Fruit fly (Drosophila melanogaster) whole organism, embryonic: ENCODE measurements around the gene Evi5.

ENCODE experiments used
- CG12769 ChIP-seq: fragments of 200-800 bp; sonication (Bioruptor generic); optimal IDR thresholded peaks from 2 replicates; lab custom pipeline; 2019; ENCODE audit warnings: missing biosample characterization, mild to moderate bottlenecking, missing genetic modification characterization, moderate library complexity
- CG2120 ChIP-seq: fragments of 200-800 bp; sonication (Bioruptor generic); optimal IDR thresholded peaks from 3 replicates; lab custom pipeline; 2016; ENCODE audit warnings: missing biosample characterization, missing genetic modification characterization
- CG32772 ChIP-seq: fragments of 200-800 bp; sonication (Bioruptor generic); IDR thresholded peaks from 2 replicates; pipeline ENCODE4 v1.3.6; 2022; ENCODE audit warnings: missing biosample characterization, missing genetic modification characterization
- CG5245 ChIP-seq: fragments of 200-800 bp; sonication (Bioruptor generic); optimal IDR thresholded peaks from 3 replicates; lab custom pipeline; 2016; ENCODE audit warnings: missing biosample characterization, missing genetic modification characterization
- E2f2 ChIP-seq: fragments of 200-800 bp; sonication (Bioruptor generic); IDR thresholded peaks from 2 replicates; pipeline ENCODE4 v1.3.6; 2022; ENCODE audit warnings: missing biosample characterization, missing genetic modification characterization
- Jarid2 ChIP-seq: fragments of 200-800 bp; sonication (Bioruptor generic); optimal IDR thresholded peaks from 3 replicates; lab custom pipeline; 2017; ENCODE audit warnings: mild to moderate bottlenecking, missing biosample characterization, missing genetic modification reagents, missing genetic modification characterization
- Sox102F ChIP-seq: fragments of 200-800 bp; sonication (Bioruptor generic); optimal IDR thresholded peaks from 2 replicates; lab custom pipeline; 2018; ENCODE audit warnings: missing biosample characterization, mild to moderate bottlenecking, missing genetic modification characterization, moderate library complexity

DNA sequence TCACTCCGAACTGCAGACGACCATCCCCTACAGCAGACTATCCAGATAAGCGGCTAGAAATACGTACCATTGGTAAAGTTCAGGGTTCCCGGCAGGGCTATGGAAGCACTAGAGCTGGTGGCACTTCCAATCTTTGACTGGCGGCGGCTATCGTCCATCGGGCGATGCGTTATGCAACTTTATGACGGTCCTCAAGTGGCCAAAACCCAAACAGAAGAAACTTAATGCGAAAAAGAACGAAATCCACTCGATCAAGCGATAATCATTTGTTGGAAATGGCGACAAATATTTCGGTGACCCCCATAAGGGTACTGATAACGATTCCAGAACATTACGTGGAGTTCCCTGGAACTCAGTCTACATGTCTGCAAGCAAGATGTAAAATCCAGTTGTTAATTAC is 34.2 kb downstream of the Evi5 start:
- TF ChIP-seq E2f2 (GFP tag; lab: Robert Waterston, UW): no peak
- no peak for TF ChIP-seq CG32772 (GFP tag; lab: Robert Waterston, UW)
- TF ChIP-seq CG2120 (GFP tag; lab: Kevin White, UChicago): no peak
- TF ChIP-seq Sox102F (GFP tag; lab: Kevin White, UChicago): no peak
- TF ChIP-seq CG5245: no peak
- no peak for TF ChIP-seq Jarid2 (GFP tag; lab: Kevin White, UChicago)
- TF ChIP-seq CG12769: no peak
